Fruit fly (Drosophila melanogaster) whole organism, embryonic: Measurements from ENCODE around the gene Cpr65Az.

Experiments
- ATbp ChIP-seq: fragments of 200-800 bp; sonication (Bioruptor generic); optimal IDR thresholded peaks from 2 replicates; lab custom pipeline; 2017; ENCODE audit warnings: missing biosample characterization, mild to moderate bottlenecking, missing genetic modification characterization, missing genetic modification reagents
- Antp ChIP-seq: fragments of 200-800 bp; sonication (Bioruptor generic); optimal IDR thresholded peaks from 3 replicates; lab custom pipeline; 2016; ENCODE audit warnings: missing biosample characterization, missing genetic modification characterization
- Awh ChIP-seq: fragments of 200-800 bp; sonication (Bioruptor generic); IDR thresholded peaks from 2 replicates; pipeline ENCODE4, ENCODE4 v1.3.6; 2022; ENCODE audit warnings: missing biosample characterization, missing genetic modification characterization
- CG10209 ChIP-seq: fragments of 200-800 bp; sonication (Bioruptor generic); optimal IDR thresholded peaks from 3 replicates; lab custom pipeline; 2017; ENCODE audit warnings: missing biosample characterization, mild to moderate bottlenecking, missing genetic modification characterization, missing genetic modification reagents
- CG10979 ChIP-seq: fragments of 200-800 bp; sonication (Bioruptor generic); optimal IDR thresholded peaks from 2 replicates; lab custom pipeline; 2018; ENCODE audit warnings: missing biosample characterization, mild to moderate bottlenecking, missing genetic modification characterization, moderate library complexity
- CG11504 ChIP-seq: fragments of 200-800 bp; sonication (Bioruptor generic); optimal IDR thresholded peaks from 3 replicates; lab custom pipeline; 2019; ENCODE audit warnings: missing biosample characterization, mild to moderate bottlenecking, missing genetic modification characterization, moderate library complexity
- CG13296 ChIP-seq: fragments of 200-800 bp; sonication (Bioruptor generic); optimal IDR thresholded peaks from 3 replicates; lab custom pipeline; 2018; ENCODE audit warnings: missing biosample characterization, mild to moderate bottlenecking, missing genetic modification characterization
- CG15011 ChIP-seq: fragments of 200-800 bp; sonication (Bioruptor generic); optimal IDR thresholded peaks from 3 replicates; lab custom pipeline; 2018; ENCODE audit warnings: missing biosample characterization, mild to moderate bottlenecking, missing genetic modification characterization
- CG15514 ChIP-seq: fragments of 200-800 bp; sonication (Bioruptor generic); optimal IDR thresholded peaks from 3 replicates; lab custom pipeline; 2017; ENCODE audit warnings: missing biosample characterization, missing genetic modification characterization, mild to moderate bottlenecking, moderate library complexity, missing genetic modification reagents
- CG1603 ChIP-seq: fragments of 200-800 bp; sonication (Bioruptor generic); optimal IDR thresholded peaks from 2 replicates; lab custom pipeline; 2019; ENCODE audit warnings: missing biosample characterization, mild to moderate bottlenecking, missing genetic modification characterization, moderate library complexity
- CG16779 ChIP-seq: fragments of 200-800 bp; sonication (Bioruptor generic); IDR thresholded peaks from 2 replicates; pipeline ENCODE4 v1.3.6; 2022; ENCODE audit warnings: missing biosample characterization, missing genetic modification characterization
- CG16815 ChIP-seq: fragments of 200-800 bp; sonication (Bioruptor generic); optimal IDR thresholded peaks from 3 replicates; lab custom pipeline; 2017; ENCODE audit warnings: missing biosample characterization, mild to moderate bottlenecking, missing genetic modification characterization
- CG17912 ChIP-seq: fragments of 200-800 bp; sonication (Bioruptor generic); optimal IDR thresholded peaks from 2 replicates; lab custom pipeline; 2018; ENCODE audit warnings: missing biosample characterization, mild to moderate bottlenecking, missing genetic modification characterization
- CG2199 ChIP-seq: fragments of 200-800 bp; sonication (Bioruptor generic); IDR thresholded peaks from 3 replicates; pipeline ENCODE4 v1.3.6; 2022; ENCODE audit warnings: missing biosample characterization, missing genetic modification characterization
- CG30431 ChIP-seq: fragments of 200-800 bp; sonication (Bioruptor generic); optimal IDR thresholded peaks from 2 replicates; lab custom pipeline; 2017; ENCODE audit warnings: missing biosample characterization, missing genetic modification characterization
- CG31388 ChIP-seq: fragments of 200-800 bp; sonication (Bioruptor generic); optimal IDR thresholded peaks from 2 replicates; lab custom pipeline; 2016; ENCODE audit warnings: missing biosample characterization, missing genetic modification characterization
- CG3726 ChIP-seq: fragments of 200-800 bp; sonication (Bioruptor generic); IDR thresholded peaks from 3 replicates; pipeline ENCODE4, ENCODE4 v1.3.6; 2022; ENCODE audit warnings: missing biosample characterization, missing genetic modification characterization
- CG6654 ChIP-seq: fragments of 200-800 bp; sonication (Bioruptor generic); optimal IDR thresholded peaks from 2 replicates; lab custom pipeline; 2017; ENCODE audit warnings: missing biosample characterization, mild to moderate bottlenecking, missing genetic modification characterization
- CG9932 ChIP-seq: fragments of 200-800 bp; sonication (Bioruptor generic); IDR thresholded peaks from 2 replicates; pipeline ENCODE4 v1.3.6; 2022; ENCODE audit warnings: missing biosample characterization, missing genetic modification characterization
- CrebB ChIP-seq: fragments of 200-800 bp; sonication (Bioruptor generic); optimal IDR thresholded peaks from 3 replicates; lab custom pipeline; 2018; ENCODE audit warnings: missing biosample characterization, mild to moderate bottlenecking, missing genetic modification characterization
- Deaf1 ChIP-seq: fragments of 200-800 bp; optimal IDR thresholded peaks from 3 replicates; lab custom pipeline; 2019; ENCODE audit warnings: missing biosample characterization, mild to moderate bottlenecking, missing genetic modification characterization, moderate library complexity
- Dip2 ChIP-seq: fragments of 200-800 bp; sonication (Bioruptor generic); IDR thresholded peaks from 2 replicates; pipeline ENCODE4 v1.3.6; 2022; ENCODE audit warnings: missing biosample characterization, missing genetic modification characterization
- Doc3 ChIP-seq: fragments of 200-800 bp; sonication (Bioruptor generic); IDR thresholded peaks from 3 replicates; pipeline ENCODE4 v1.3.6; 2022; ENCODE audit warnings: missing biosample characterization, missing genetic modification characterization; ENCODE audit not compliant: partially characterized antibody
- Elba2 ChIP-seq: fragments of 200-800 bp; sonication (Bioruptor generic); optimal IDR thresholded peaks from 3 replicates; lab custom pipeline; 2016; ENCODE audit warnings: missing biosample characterization, missing genetic modification characterization
- H15 ChIP-seq: fragments of 200-800 bp; sonication (Bioruptor generic); IDR thresholded peaks from 3 replicates; pipeline ENCODE4 v1.3.6; 2022; ENCODE audit warnings: missing biosample characterization, missing genetic modification characterization
- HmgD ChIP-seq: fragments of 200-800 bp; sonication (Bioruptor generic); optimal IDR thresholded peaks from 3 replicates; lab custom pipeline; 2016; ENCODE audit warnings: missing biosample characterization, missing genetic modification characterization
- Hmx ChIP-seq: fragments of 200-800 bp; sonication (Bioruptor generic); optimal IDR thresholded peaks from 2 replicates; lab custom pipeline; 2016; ENCODE audit warnings: missing biosample characterization, missing genetic modification characterization
- Hr39 ChIP-seq: fragments of >200 bp; optimal IDR thresholded peaks from 2 replicates; lab custom pipeline; 2017
- Max ChIP-seq: fragments of 200-800 bp; sonication (Bioruptor generic); optimal IDR thresholded peaks from 2 replicates; lab custom pipeline; 2016; ENCODE audit warnings: missing biosample characterization, mild to moderate bottlenecking, missing genetic modification characterization
- Neu2 ChIP-seq: fragments of 200-800 bp; sonication (Bioruptor generic); optimal IDR thresholded peaks from 3 replicates; lab custom pipeline; 2016; ENCODE audit warnings: missing biosample characterization, missing genetic modification characterization, borderline replicate concordance
- Optix ChIP-seq: fragments of 200-800 bp; sonication (Bioruptor generic); IDR thresholded peaks from 3 replicates; pipeline ENCODE4 v1.3.6; 2022; ENCODE audit warnings: missing biosample characterization, missing genetic modification characterization
- Six4 ChIP-seq: fragments of 200-800 bp; sonication (Bioruptor generic); optimal IDR thresholded peaks from 2 replicates; lab custom pipeline; 2016; ENCODE audit warnings: missing biosample characterization, missing genetic modification characterization
- croc ChIP-seq: fragments of 200-800 bp; sonication (Bioruptor generic); conservative IDR thresholded peaks from 3 replicates; pipeline ENCODE4 v1.3.6; 2022; ENCODE audit warnings: missing biosample characterization, missing genetic modification characterization
- dati ChIP-seq: fragments of 200-800 bp; sonication (Bioruptor generic); IDR thresholded peaks from 2 replicates; pipeline ENCODE4 v1.3.6; 2022; ENCODE audit warnings: missing biosample characterization, missing genetic modification characterization
- fru ChIP-seq: fragments of >200 bp; optimal IDR thresholded peaks from 2 replicates; lab custom pipeline; 2017
- gcm2 ChIP-seq: fragments of 200-800 bp; sonication (Bioruptor generic); optimal IDR thresholded peaks from 2 replicates; lab custom pipeline; 2016; ENCODE audit warnings: missing biosample characterization, missing genetic modification characterization
- inv ChIP-seq: fragments of 200-800 bp; sonication (Bioruptor generic); IDR thresholded peaks from 2 replicates; pipeline ENCODE4 v1.3.6; 2022; ENCODE audit warnings: missing biosample characterization, missing genetic modification characterization; ENCODE audit not compliant: partially characterized antibody
- lov ChIP-seq, 2 experiments: fragments of 200-800 bp in 1 of 2; fragments of >200 bp in 1 of 2; sonication (Bioruptor generic) in 1 of 2; IDR thresholded peaks in 1 of 2; optimal IDR thresholded peaks in 1 of 2; 2 replicates in 1 of 2; 3 replicates in 1 of 2; pipeline versions ENCODE4 v1.3.6 to Lab custom; 2017 to 2022; ENCODE audit warnings: missing biosample characterization in 1 of 2, missing genetic modification characterization in 1 of 2
- oc ChIP-seq: fragments of 200-800 bp; sonication (Bioruptor generic); optimal IDR thresholded peaks from 2 replicates; lab custom pipeline; 2018; ENCODE audit warnings: missing biosample characterization, mild to moderate bottlenecking, missing genetic modification characterization, moderate library complexity
- p53 ChIP-seq: fragments of 200-800 bp; sonication (Bioruptor generic); optimal IDR thresholded peaks from 2 replicates; lab custom pipeline; 2016; ENCODE audit warnings: missing biosample characterization, missing genetic modification characterization
- pros ChIP-seq: fragments of 200-800 bp; sonication (Bioruptor generic); optimal IDR thresholded peaks from 3 replicates; lab custom pipeline; 2019; ENCODE audit warnings: missing biosample characterization, mild to moderate bottlenecking, missing genetic modification characterization, moderate library complexity
- pum ChIP-seq: fragments of 200-800 bp; sonication (Bioruptor generic); optimal IDR thresholded peaks from 2 replicates; lab custom pipeline; 2016; ENCODE audit warnings: missing biosample characterization, missing genetic modification characterization
- ro ChIP-seq: fragments of 200-800 bp; sonication (Bioruptor generic); IDR thresholded peaks from 2 replicates; pipeline ENCODE4 v1.3.6; 2022; ENCODE audit warnings: missing biosample characterization, missing genetic modification characterization
- schlank ChIP-seq: fragments of 200-800 bp; sonication (Bioruptor generic); optimal IDR thresholded peaks from 2 replicates; lab custom pipeline; 2018; ENCODE audit warnings: missing biosample characterization, mild to moderate bottlenecking, missing genetic modification characterization
- sens ChIP-seq: fragments of 200-800 bp; sonication (Bioruptor generic); peaks from one replicate; lab custom pipeline; 2016; ENCODE audit warnings: missing biosample characterization, missing genetic modification characterization
- sima ChIP-seq: fragments of 200-800 bp; sonication (Bioruptor generic); optimal IDR thresholded peaks from 2 replicates; lab custom pipeline; 2016; ENCODE audit warnings: missing biosample characterization, missing genetic modification characterization
- slp2 ChIP-seq: fragments of 200-800 bp; sonication (Bioruptor generic); optimal IDR thresholded peaks from 2 replicates; lab custom pipeline; 2016; ENCODE audit warnings: missing biosample characterization, missing genetic modification characterization
- so ChIP-seq: fragments of 200-800 bp; sonication (Bioruptor generic); IDR thresholded peaks from 3 replicates; pipeline ENCODE4 v1.3.6; 2022; ENCODE audit warnings: missing biosample characterization, missing genetic modification characterization
- tna ChIP-seq: fragments of 200-800 bp; sonication (Bioruptor generic); IDR thresholded peaks from 2 replicates; pipeline ENCODE4 v1.3.6; 2022; ENCODE audit warnings: missing biosample characterization, missing genetic modification characterization; ENCODE audit not compliant: partially characterized antibody
- zfh1 ChIP-seq: fragments of 200-800 bp; sonication (Bioruptor generic); IDR thresholded peaks from 3 replicates; pipeline ENCODE4 v1.3.6; 2022; ENCODE audit warnings: missing biosample characterization, missing genetic modification characterization

Gene Cpr65Az

DNA sequence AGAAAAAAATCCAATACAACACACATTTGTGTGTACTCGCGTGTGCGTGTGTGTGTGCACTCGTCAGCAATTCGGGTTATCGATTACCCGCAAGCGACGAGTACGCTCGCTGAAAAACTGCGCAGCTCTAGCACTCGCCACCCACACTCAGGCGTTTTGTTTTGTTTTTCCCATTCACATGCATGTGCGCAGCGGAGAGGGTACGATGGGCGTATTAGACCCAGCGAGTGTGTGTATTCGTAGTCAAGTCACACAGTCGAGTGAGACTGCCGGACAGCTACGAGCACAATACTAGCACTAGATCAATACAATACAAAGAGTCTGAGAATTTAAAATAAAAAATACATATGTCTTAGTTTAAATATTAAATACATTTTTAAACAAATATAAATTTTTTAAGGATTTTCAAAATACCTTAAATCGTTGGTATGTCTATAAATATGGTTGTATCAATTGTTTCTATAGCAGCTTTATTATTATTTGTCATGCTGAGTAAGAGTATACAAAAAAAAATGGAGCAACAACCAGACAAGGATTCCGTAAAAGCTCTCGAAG is 24.3 kb downstream of the Cpr65Az start, which contains the start of the genes D19B and CG43293 (continued):
- TF ChIP-seq Hmx = peak; percentile 48
- peak; percentile 66 for TF ChIP-seq CG31388 (GFP tag; lab: Kevin White, UChicago)
- TF ChIP-seq schlank (tag; lab: Kevin White, UChicago) = peak; percentile 80
- peak; percentile 68 for TF ChIP-seq fru (lab: Kevin White, UChicago)
- TF ChIP-seq ATbp (GFP tag; lab: Kevin White, UChicago) = peak; percentile 76
- peak; percentile 93 for TF ChIP-seq Awh (GFP tag; lab: Robert Waterston, UW)
- peak; percentile 87 for TF ChIP-seq CG3726 (GFP tag; lab: Robert Waterston, UW)
- TF ChIP-seq Doc3 (GFP tag; lab: Robert Waterston, UW) = no peak
- no peak for TF ChIP-seq lov (optimal IDR thresholded peaks at IDR 0.05; lab: Kevin White, UChicago)
- TF ChIP-seq lov (GFP tag; IDR thresholded peaks at IDR 0.05; lab: Robert Waterston, UW) = peak; percentile 71; the same call in 2 of the 3 replicates
- peak; percentile 62 for TF ChIP-seq Elba2 (GFP tag; lab: Kevin White, UChicago)
- TF ChIP-seq dati (GFP tag; lab: Robert Waterston, UW) = peak; percentile 57; the same call in 1 of the 2 replicates
- TF ChIP-seq Antp (GFP tag; lab: Kevin White, UChicago) = peak; percentile 93
- peak; percentile 79 for TF ChIP-seq CG30431 (GFP tag; lab: Kevin White, UChicago)
- TF ChIP-seq CG6654 (GFP tag; lab: Kevin White, UChicago) = peak; percentile 37
- peak; percentile 91 for TF ChIP-seq CG10209 (GFP tag; lab: Kevin White, UChicago)
- TF ChIP-seq croc (GFP tag; lab: Robert Waterston, UW) = peak; percentile 61; the same call in 2 of the 3 replicates
- peak; percentile 86 for TF ChIP-seq CG10979 (tag; lab: Kevin White, UChicago)
- peak; percentile 91 for TF ChIP-seq CG1603
- TF ChIP-seq CG13296 (GFP tag; lab: Kevin White, UChicago) = peak; percentile 88
- peak; percentile 83 for TF ChIP-seq oc
- no peak for TF ChIP-seq Hr39 (lab: Kevin White, UChicago)
- peak; percentile 59; the same call in 1 of the 2 replicates for TF ChIP-seq tna (GFP tag; lab: Robert Waterston, UW)
- TF ChIP-seq Max (GFP tag; lab: Kevin White, UChicago) = peak; percentile 78
- TF ChIP-seq slp2 (GFP tag; lab: Kevin White, UChicago) = peak; percentile 72
- peak; percentile 85 for TF ChIP-seq HmgD (GFP tag; lab: Kevin White, UChicago)
- TF ChIP-seq CG11504 (tag; lab: Kevin White, UChicago) = peak; percentile 87
- peak; percentile 93 for TF ChIP-seq Optix (GFP tag; lab: Robert Waterston, UW)
- 0 out of 2 replicates have a peak, but pooled peaks have one; percentile 14 for TF ChIP-seq inv (GFP tag; lab: Robert Waterston, UW)
- no peak for TF ChIP-seq pros (GFP tag; lab: Kevin White, UChicago)
- TF ChIP-seq so (GFP tag; lab: Robert Waterston, UW) = peak; percentile 81
- TF ChIP-seq H15 (GFP tag; lab: Robert Waterston, UW) = peak; percentile 87
- TF ChIP-seq CG16815 (GFP tag; lab: Kevin White, UChicago) = peak; percentile 74
- peak; percentile 95 for TF ChIP-seq CG9932 (GFP tag; lab: Robert Waterston, UW)
- TF ChIP-seq Deaf1 (tag; lab: Kevin White, UChicago) = peak; percentile 62
- no peak for TF ChIP-seq CG15011 (GFP tag; lab: Kevin White, UChicago)
- TF ChIP-seq CG15514 = peak; percentile 85
- TF ChIP-seq CG16779 (GFP tag; lab: Robert Waterston, UW) = peak; percentile 89
- peak; percentile 93 for TF ChIP-seq zfh1 (GFP tag; lab: Robert Waterston, UW)
- peak; percentile 90 for TF ChIP-seq Six4 (GFP tag; lab: Kevin White, UChicago)
- TF ChIP-seq Neu2 = peak; percentile 26
- TF ChIP-seq CG17912 (GFP tag; lab: Kevin White, UChicago) = peak; percentile 47
- peak; percentile 23 for TF ChIP-seq sima (GFP tag; lab: Kevin White, UChicago)
- peak; percentile 82 for TF ChIP-seq CG2199 (GFP tag; lab: Robert Waterston, UW)
- peak; percentile 81 for TF ChIP-seq CrebB
- TF ChIP-seq gcm2 (GFP tag; lab: Kevin White, UChicago) = peak; percentile 66
- TF ChIP-seq ro = peak; percentile 77
- peak; percentile 80 for TF ChIP-seq pum (GFP tag; lab: Kevin White, UChicago)
- TF ChIP-seq Dip2 (GFP tag; lab: Robert Waterston, UW) = no peak
- peak; percentile 97 for TF ChIP-seq sens (GFP tag; lab: Kevin White, UChicago)
- TF ChIP-seq p53 (GFP tag; lab: Kevin White, UChicago) = peak; percentile 81
